Fruit fly (Drosophila melanogaster): ENCODE data around the gene Tspo.

The Tspo gene

dm6 chr2L:520331-521000 is 38.9 kb upstream of the Tspo start:
- TF ChIP-seq CG16779 (GFP tag; IDR thresholded peaks at IDR 0.05) (0 out of 2 replicates have a peak, but pooled peaks have one; percentile 59), Dref (GFP tag; IDR thresholded peaks at IDR 0.05) (no peak), Bgb (GFP tag; IDR thresholded peaks at IDR 0.05; ENCODE audit: partially characterized antibody) (no peak), Hmr (GFP tag; optimal IDR thresholded peaks at IDR 0.05) (peak; percentile 54), CG12219 (GFP tag; optimal IDR thresholded peaks at IDR 0.05) (peak; percentile 90), pfk (GFP tag; optimal IDR thresholded peaks at IDR 0.05) (no peak), bigmax (GFP tag; optimal IDR thresholded peaks at IDR 0.05) (no peak), CG14050 (GFP tag; IDR thresholded peaks at IDR 0.05) (peak; percentile 80), NK7.1 (GFP tag; optimal IDR thresholded peaks at IDR 0.05) (peak; percentile 78), rib (GFP tag; IDR thresholded peaks at IDR 0.05) (no peak), CG12299 (tag; optimal IDR thresholded peaks at IDR 0.05) (peak; percentile 74), CG3407 (GFP tag; optimal IDR thresholded peaks at IDR 0.05) (peak; percentile 72), croc (GFP tag; conservative IDR thresholded peaks at IDR 0.05) (peak; percentile 78), CG12769 (tag; optimal IDR thresholded peaks at IDR 0.05) (peak; percentile 84), shn (GFP tag; optimal IDR thresholded peaks at IDR 0.05) (peak; percentile 70), CG18619 (GFP tag; optimal IDR thresholded peaks at IDR 0.05) (peak; percentile 72), crp (GFP tag; optimal IDR thresholded peaks at IDR 0.05) (peak in 1 of 2 experiments; percentile 49), CG34422 (GFP tag; IDR thresholded peaks at IDR 0.05) (peak; percentile 86; the same call in 2 of the 3 replicates), bcd (GFP tag; optimal IDR thresholded peaks at IDR 0.05) (peak; percentile 71), sna (GFP tag; IDR thresholded peaks at IDR 0.05; ENCODE audit: partially characterized antibody) (no peak), zen (tag; optimal IDR thresholded peaks at IDR 0.05) (peak; percentile 44), CG2116 (GFP tag; optimal IDR thresholded peaks at IDR 0.05) (peak; percentile 61), CG12104 (GFP tag; optimal IDR thresholded peaks at IDR 0.05) (peak; percentile 84), luna (GFP tag; optimal IDR thresholded peaks at IDR 0.05) (no peak), gsb-n (tag; optimal IDR thresholded peaks at IDR 0.05) (peak; percentile 94), Rfx (GFP tag; IDR thresholded peaks at IDR 0.05) (peak; percentile 71), C15 (GFP tag; IDR thresholded peaks at IDR 0.05) (no peak), CG17802 (tag; optimal IDR thresholded peaks at IDR 0.05) (no peak), Deaf1 (tag; optimal IDR thresholded peaks at IDR 0.05) (peak; percentile 66), twi (tag; optimal IDR thresholded peaks at IDR 0.05) (peak; percentile 77), CG11247 (GFP tag; IDR thresholded peaks at IDR 0.05) (peak; percentile 52), schlank (tag; optimal IDR thresholded peaks at IDR 0.05) (peak; percentile 30), chif (GFP tag; optimal IDR thresholded peaks at IDR 0.05) (peak; percentile 86 to 92), CG7987 (GFP tag; optimal IDR thresholded peaks at IDR 0.05) (no peak), Oaz (GFP tag; IDR thresholded peaks at IDR 0.05) (peak; percentile 54), CG8359 (GFP tag; optimal IDR thresholded peaks at IDR 0.05; ENCODE audit: borderline replicate concordance) (peak; percentile 42), nerfin-1 (tag; optimal IDR thresholded peaks at IDR 0.05) (peak; percentile 63), unc-4 (GFP tag; IDR thresholded peaks at IDR 0.05; ENCODE audit: partially characterized antibody) (no peak), sqz (GFP tag; optimal IDR thresholded peaks at IDR 0.05) (no peak), CG10366 (GFP tag; IDR thresholded peaks at IDR 0.05) (peak; percentile 86), lbe (GFP tag; optimal IDR thresholded peaks at IDR 0.05) (no peak), Oli (tag; optimal IDR thresholded peaks at IDR 0.05) (peak; percentile 93), CG2202 (tag; optimal IDR thresholded peaks at IDR 0.05) (peak; percentile 81), insv (GFP tag; optimal IDR thresholded peaks at IDR 0.05) (peak in 1 of 2 experiments; percentile 9), so (GFP tag; IDR thresholded peaks at IDR 0.05) (peak; percentile 88), kah (GFP tag; optimal IDR thresholded peaks at IDR 0.05) (peak; percentile 67), MBD-R2 (GFP tag; IDR thresholded peaks at IDR 0.05) (no peak), crc (GFP tag; optimal IDR thresholded peaks at IDR 0.05) (peak; percentile 44)
